Fruit fly (Drosophila melanogaster): ENCODE measurements around the gene Rubicon.

- TF ChIP-seq Dip2 (GFP tag; IDR thresholded peaks at IDR 0.05) (no peak), sob (GFP tag; IDR thresholded peaks at IDR 0.05) (no peak), tgo (GFP tag; IDR thresholded peaks at IDR 0.05) (no peak), CG9817 (tag; optimal IDR thresholded peaks at IDR 0.05) (no peak), CG8359 (GFP tag; optimal IDR thresholded peaks at IDR 0.05; ENCODE audit: borderline replicate concordance) (no peak), HHEX (GFP tag; optimal IDR thresholded peaks at IDR 0.05) (no peak)
These were observed 40.5 kb upstream of the Rubicon start for dm6 chrX:8636114-8636929.
